Fruit fly (Drosophila melanogaster): ENCODE data around the gene Marf.

The Marf gene

DNA sequence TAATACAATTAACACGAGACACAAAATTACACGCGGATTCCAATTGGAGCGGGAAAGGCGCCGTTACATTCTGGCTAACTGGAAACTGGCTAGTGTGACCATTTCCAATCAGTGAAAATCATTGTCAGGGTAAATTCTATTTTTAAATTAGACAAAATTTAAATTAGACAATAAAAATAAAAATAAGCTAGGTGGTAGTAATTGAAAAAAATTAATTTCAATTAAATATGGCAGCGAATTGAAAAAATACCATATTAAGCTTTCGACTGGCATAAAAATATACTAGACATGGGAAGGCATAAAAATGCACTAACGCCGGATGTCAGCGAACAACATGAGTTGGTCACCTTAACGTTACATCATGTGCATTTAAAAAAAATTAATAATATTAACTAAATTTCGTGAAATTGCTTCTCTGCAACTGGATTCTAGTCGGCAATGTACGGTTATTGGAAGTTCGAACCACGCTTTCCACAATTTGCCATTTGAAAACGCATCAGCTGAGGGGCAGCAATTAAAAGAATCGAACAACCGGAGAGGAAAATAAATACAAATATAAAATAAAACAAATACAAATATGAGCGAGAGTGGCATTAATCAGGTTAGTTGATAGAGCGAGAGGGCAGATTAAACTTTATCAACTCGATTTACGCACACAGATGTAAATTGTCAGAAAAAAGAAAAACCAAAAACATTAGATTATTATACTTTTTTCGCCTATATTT, at the start of gene Marf, which contains the start of gene swa (continued):
- TF ChIP-seq CG32772 (GFP tag; IDR thresholded peaks at IDR 0.05) = no peak
- TF ChIP-seq CG11504 (tag; optimal IDR thresholded peaks at IDR 0.05) = no peak
- TF ChIP-seq Kr (GFP tag; optimal IDR thresholded peaks at IDR 0.05) = no peak
- no peak for TF ChIP-seq HmgZ (tag; optimal IDR thresholded peaks at IDR 0.05)
- no peak for TF ChIP-seq Xbp1 (GFP tag; optimal IDR thresholded peaks at IDR 0.05)
- no peak for TF ChIP-seq CG17385 (GFP tag; optimal IDR thresholded peaks at IDR 0.05)
- TF ChIP-seq Lhr (GFP tag; optimal IDR thresholded peaks at IDR 0.05) = peak; percentile 60
- TF ChIP-seq C15 (GFP tag; IDR thresholded peaks at IDR 0.05) = no peak
- TF ChIP-seq CG34422 (GFP tag; IDR thresholded peaks at IDR 0.05) = no peak
- TF ChIP-seq B-H2 (GFP tag; optimal IDR thresholded peaks at IDR 0.05) = no peak
- no peak for TF ChIP-seq psq (GFP tag; optimal IDR thresholded peaks at IDR 0.05)
- TF ChIP-seq ara (GFP tag; IDR thresholded peaks at IDR 0.05) = no peak
- TF ChIP-seq E2f2 (GFP tag; IDR thresholded peaks at IDR 0.05) = peak; percentile 63
- TF ChIP-seq Hsf (GFP tag; optimal IDR thresholded peaks at IDR 0.05) = no peak
- no peak for TF ChIP-seq CkIIα-i1 (GFP tag; IDR thresholded peaks at IDR 0.05)
- no peak for TF ChIP-seq GATAe (GFP tag; conservative IDR thresholded peaks at IDR 0.05)
- TF ChIP-seq dpn (GFP tag; optimal IDR thresholded peaks at IDR 0.05) = no peak
- TF ChIP-seq CoRest (tag; optimal IDR thresholded peaks at IDR 0.05) = peak; percentile 40
- TF ChIP-seq ind (GFP tag; optimal IDR thresholded peaks at IDR 0.05) = no peak
- no peak for TF ChIP-seq CG4282 (GFP tag; optimal IDR thresholded peaks at IDR 0.05)
- no peak for TF ChIP-seq D (optimal IDR thresholded peaks at IDR 0.05)
- no peak for TF ChIP-seq D (GFP tag; optimal IDR thresholded peaks at IDR 0.05)
- TF ChIP-seq trh (GFP tag; optimal IDR thresholded peaks at IDR 0.05) = no peak
- no peak for TF ChIP-seq dmrt99B (tag; optimal IDR thresholded peaks at IDR 0.05)
- no peak for TF ChIP-seq Xrp1 (GFP tag; IDR thresholded peaks at IDR 0.05)
- no peak for TF ChIP-seq TFAM (GFP tag; optimal IDR thresholded peaks at IDR 0.05)
- TF ChIP-seq Camta (GFP tag; optimal IDR thresholded peaks at IDR 0.05) = no peak
- TF ChIP-seq HmgD (GFP tag; optimal IDR thresholded peaks at IDR 0.05) = no peak
- no peak for TF ChIP-seq CG34224 (GFP tag; IDR thresholded peaks at IDR 0.05; ENCODE audit: partially characterized antibody)
- no peak for TF ChIP-seq peb (GFP tag; IDR thresholded peaks at IDR 0.05)
- no peak for TF ChIP-seq fd64A (GFP tag; optimal IDR thresholded peaks at IDR 0.05)
- TF ChIP-seq CG17612 (GFP tag; IDR thresholded peaks at IDR 0.05) = no peak
- TF ChIP-seq hkb (optimal IDR thresholded peaks at IDR 0.05) = no peak
- TF ChIP-seq hkb (GFP tag; IDR thresholded peaks at IDR 0.05) = no peak
- TF ChIP-seq exex (tag; optimal IDR thresholded peaks at IDR 0.05) = no peak
- TF ChIP-seq CG16863 (GFP tag; optimal IDR thresholded peaks at IDR 0.05) = no peak
- no peak for TF ChIP-seq dm (GFP tag; optimal IDR thresholded peaks at IDR 0.05)
- no peak for TF ChIP-seq Aef1 (GFP tag; IDR thresholded peaks at IDR 0.05)
- TF ChIP-seq grn (GFP tag; optimal IDR thresholded peaks at IDR 0.05) = no peak
- TF ChIP-seq CG4730 (GFP tag; IDR thresholded peaks at IDR 0.05) = no peak
- no peak for TF ChIP-seq CrebB (tag; optimal IDR thresholded peaks at IDR 0.05)
- no peak for TF ChIP-seq Dek (tag; optimal IDR thresholded peaks at IDR 0.05)
- no peak for TF ChIP-seq CG5953 (GFP tag; IDR thresholded peaks at IDR 0.05)
- TF ChIP-seq CG15514 (GFP tag; optimal IDR thresholded peaks at IDR 0.05) = peak; percentile 21
- TF ChIP-seq CG7928 (GFP tag; optimal IDR thresholded peaks at IDR 0.05) = no peak
- peak; percentile 94 for TF ChIP-seq CG14710 (tag; optimal IDR thresholded peaks at IDR 0.05)
- no peak for TF ChIP-seq CG31224 (GFP tag; IDR thresholded peaks at IDR 0.05)
- TF ChIP-seq lbe (GFP tag; optimal IDR thresholded peaks at IDR 0.05) = no peak
- no peak for TF ChIP-seq H15 (GFP tag; IDR thresholded peaks at IDR 0.05)
- no peak for TF ChIP-seq dysf (GFP tag; IDR thresholded peaks at IDR 0.05)
- no peak for TF ChIP-seq tin (GFP tag; optimal IDR thresholded peaks at IDR 0.05)
- no peak for TF ChIP-seq zfh1 (GFP tag; IDR thresholded peaks at IDR 0.05)

All from whole organism, embryonic.